Fruit fly (Drosophila melanogaster): ENCODE data around the gene Ppat-Dpck.

The Ppat-Dpck gene

DNA sequence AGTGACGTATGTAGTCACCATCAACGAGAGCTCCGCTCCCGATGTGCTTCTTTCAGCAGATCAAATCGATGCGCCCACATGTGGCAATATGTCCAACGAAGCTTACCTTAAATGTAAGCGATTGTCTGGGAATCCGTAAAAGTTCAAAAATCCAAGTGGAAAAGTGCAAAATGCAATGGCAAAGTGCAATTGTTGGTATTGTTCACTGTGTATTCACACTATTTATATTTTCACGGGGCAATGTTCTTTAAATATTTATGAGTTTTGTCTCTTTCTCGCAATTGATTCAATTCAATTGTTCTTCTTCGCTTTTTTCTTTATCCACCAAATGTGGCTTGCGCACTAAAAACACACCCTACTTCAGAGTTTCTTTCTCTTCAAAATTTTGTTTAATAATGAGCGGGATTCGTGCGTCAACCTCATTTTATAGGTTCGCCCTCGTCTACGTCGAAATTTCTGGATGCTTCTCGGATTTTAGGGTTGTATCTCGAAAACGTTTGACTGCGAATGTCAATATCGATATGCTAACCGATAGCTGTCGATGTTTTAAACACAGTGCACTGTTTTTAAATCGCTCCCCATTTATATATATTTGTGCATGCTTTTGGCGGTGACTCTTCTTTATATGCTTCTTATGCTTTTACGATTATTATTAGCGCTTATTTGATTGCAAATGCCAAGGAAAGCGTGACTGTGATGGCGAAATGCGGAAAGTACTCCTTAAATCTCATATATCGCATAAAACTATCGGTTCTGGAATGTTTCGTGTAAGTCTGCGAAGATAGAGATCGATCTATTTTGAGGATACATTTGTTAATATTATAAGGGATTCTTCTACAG, 16.6 kb downstream of the Ppat-Dpck start, which contains the start of gene DnaJ-1:
Gene DnaJ-1 (minus strand): TSS at position 450 of the 840 bp plus-strand sequence.
- TF ChIP-seq CG15710 (tag; optimal IDR thresholded peaks at IDR 0.05) (no peak), CG4496 (GFP tag; IDR thresholded peaks at IDR 0.05) (0 out of 3 replicates have a peak, but pooled peaks have one; percentile 20), rn (GFP tag; IDR thresholded peaks at IDR 0.05) (no peak), CG12605 (GFP tag; IDR thresholded peaks at IDR 0.05) (0 out of 2 replicates have a peak, but pooled peaks have one; percentile 12), gl (tag; optimal IDR thresholded peaks at IDR 0.05) (peak; percentile 5), CG9948 (tag; optimal IDR thresholded peaks at IDR 0.05) (no peak), CG8301 (tag; optimal IDR thresholded peaks at IDR 0.05) (no peak), EcR (GFP tag; optimal IDR thresholded peaks at IDR 0.05) (peak; percentile 83), CG13204 (GFP tag; optimal IDR thresholded peaks at IDR 0.05) (peak; percentile 68), CG10348 (GFP tag; IDR thresholded peaks at IDR 0.05) (no peak), Ets98B (GFP tag; IDR thresholded peaks at IDR 0.05) (peak; percentile 64; the same call in 1 of the 2 replicates), CG14655 (GFP tag; optimal IDR thresholded peaks at IDR 0.05) (no peak), Snoo (tag; optimal IDR thresholded peaks at IDR 0.05) (peak; percentile 40), CG8159 (tag; optimal IDR thresholded peaks at IDR 0.05) (peak; percentile 35), Pif1B (GFP tag; optimal IDR thresholded peaks at IDR 0.05) (peak; percentile 14), CG34367 (tag; optimal IDR thresholded peaks at IDR 0.05) (peak; percentile 10), fd96Ca (GFP tag; IDR thresholded peaks at IDR 0.05) (no peak), Pif1A (GFP tag; optimal IDR thresholded peaks at IDR 0.05) (no peak), CG32121 (GFP tag; IDR thresholded peaks at IDR 0.05) (no peak), CG17806 (tag; optimal IDR thresholded peaks at IDR 0.05) (no peak), D1 (tag; optimal IDR thresholded peaks at IDR 0.05) (no peak)

dm6 chr3L:5751417-5751739, 17.2 kb downstream of the Ppat-Dpck start:
- TF ChIP-seq CG8159 (tag; optimal IDR thresholded peaks at IDR 0.05) (no peak), CG4496 (GFP tag; IDR thresholded peaks at IDR 0.05) (no peak), CG10348 (GFP tag; IDR thresholded peaks at IDR 0.05) (no peak), CG13204 (GFP tag; optimal IDR thresholded peaks at IDR 0.05) (no peak), Ets98B (GFP tag; IDR thresholded peaks at IDR 0.05) (no peak), CG34367 (tag; optimal IDR thresholded peaks at IDR 0.05) (no peak), fd96Ca (GFP tag; IDR thresholded peaks at IDR 0.05) (no peak), gl (tag; optimal IDR thresholded peaks at IDR 0.05) (no peak), Pif1A (GFP tag; optimal IDR thresholded peaks at IDR 0.05) (no peak), Pif1B (GFP tag; optimal IDR thresholded peaks at IDR 0.05) (no peak), EcR (GFP tag; optimal IDR thresholded peaks at IDR 0.05) (no peak), rn (GFP tag; IDR thresholded peaks at IDR 0.05) (no peak), D1 (tag; optimal IDR thresholded peaks at IDR 0.05) (no peak), CG14655 (GFP tag; optimal IDR thresholded peaks at IDR 0.05) (no peak), CG9948 (tag; optimal IDR thresholded peaks at IDR 0.05) (no peak), CG32121 (GFP tag; IDR thresholded peaks at IDR 0.05) (no peak), CG17806 (tag; optimal IDR thresholded peaks at IDR 0.05) (no peak), Snoo (tag; optimal IDR thresholded peaks at IDR 0.05) (no peak)

dm6 chr3L:5749616-5750336, 18.8 kb downstream of the Ppat-Dpck start:
- no peak for TF ChIP-seq D1 (tag; optimal IDR thresholded peaks at IDR 0.05)
- TF ChIP-seq CG4496 (GFP tag; IDR thresholded peaks at IDR 0.05), result 0 out of 3 replicates have a peak, but pooled peaks have one; percentile 38

DNA sequence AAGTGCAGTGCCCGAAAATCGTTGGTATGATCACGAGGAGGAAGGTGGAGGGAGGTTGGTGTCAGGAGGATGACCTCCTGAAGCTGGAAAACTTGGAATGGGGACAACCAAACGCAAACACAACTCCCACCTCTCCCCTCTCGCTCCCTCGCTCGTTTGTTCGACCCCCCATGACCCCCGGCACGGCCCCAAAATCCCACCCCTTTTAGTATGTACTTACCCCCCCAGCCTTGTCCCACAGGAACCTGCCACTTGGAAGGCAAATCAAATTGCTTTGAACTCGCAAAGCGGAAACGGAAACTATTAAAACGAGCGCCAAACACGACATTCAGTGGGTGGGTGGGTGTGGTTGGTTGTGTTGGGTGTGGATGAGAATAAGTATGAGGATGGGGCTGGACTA, 37.0 kb downstream of the Ppat-Dpck start:
- TF ChIP-seq CG32121 (GFP tag; IDR thresholded peaks at IDR 0.05) (no peak), Ets98B (GFP tag; IDR thresholded peaks at IDR 0.05) (no peak), CG14655 (GFP tag; optimal IDR thresholded peaks at IDR 0.05) (no peak), CG8301 (tag; optimal IDR thresholded peaks at IDR 0.05) (no peak), CG15710 (tag; optimal IDR thresholded peaks at IDR 0.05) (no peak), Pif1A (GFP tag; optimal IDR thresholded peaks at IDR 0.05) (no peak), fd96Ca (GFP tag; IDR thresholded peaks at IDR 0.05) (no peak), CG17806 (tag; optimal IDR thresholded peaks at IDR 0.05) (no peak), CG8159 (tag; optimal IDR thresholded peaks at IDR 0.05) (no peak), CG10348 (GFP tag; IDR thresholded peaks at IDR 0.05) (no peak), D1 (tag; optimal IDR thresholded peaks at IDR 0.05) (no peak), EcR (GFP tag; optimal IDR thresholded peaks at IDR 0.05) (no peak), CG12605 (GFP tag; IDR thresholded peaks at IDR 0.05) (no peak), CG9948 (tag; optimal IDR thresholded peaks at IDR 0.05) (no peak), gl (tag; optimal IDR thresholded peaks at IDR 0.05) (no peak), CG4496 (GFP tag; IDR thresholded peaks at IDR 0.05) (no peak), CG34367 (tag; optimal IDR thresholded peaks at IDR 0.05) (no peak), Snoo (tag; optimal IDR thresholded peaks at IDR 0.05) (no peak), rn (GFP tag; IDR thresholded peaks at IDR 0.05) (no peak), Pif1B (GFP tag; optimal IDR thresholded peaks at IDR 0.05) (no peak)

All from whole organism, pupa.